Worm (Caenorhabditis elegans) whole organism, L1 larva: ENCODE data around the gene kel-3.

Source experiments
- C16A3.4 ChIP-seq: fragments of 150-350 bp; optimal IDR thresholded peaks from 2 replicates; lab custom pipeline; 2014; ENCODE audit warnings: missing biosample characterization, missing genetic modification characterization
- F16B12.6 ChIP-seq: fragments of 150-350 bp; optimal IDR thresholded peaks from 2 replicates; lab custom pipeline; 2014; ENCODE audit warnings: missing biosample characterization, missing genetic modification characterization
- Y116A8C.19 ChIP-seq: sonication (generic microtip); optimal IDR thresholded peaks from 2 replicates; lab custom pipeline; 2016; ENCODE audit warnings: missing compliant biosample characterization, missing genetic modification characterization, borderline replicate concordance
- aha-1 ChIP-seq: fragments of 150-350 bp; optimal IDR thresholded peaks from 2 replicates; lab custom pipeline; 2014; ENCODE audit warnings: missing biosample characterization, missing genetic modification characterization
- alr-1 ChIP-seq: fragments of 200-800 bp; sonication (Bioruptor generic); optimal IDR thresholded peaks from 2 replicates; lab custom pipeline; 2018; ENCODE audit warnings: borderline replicate concordance, mild to moderate bottlenecking, missing genetic modification characterization, missing compliant biosample characterization
- aly-2 ChIP-seq: fragments of 150-350 bp; optimal IDR thresholded peaks from 2 replicates; lab custom pipeline; 2014; ENCODE audit warnings: missing biosample characterization, missing genetic modification characterization
- ama-1 ChIP-seq: fragments of 150-350 bp; optimal IDR thresholded peaks from 2 replicates; lab custom pipeline; 2014
- ceh-88 ChIP-seq: fragments of 200-800 bp; sonication (Bioruptor generic); IDR thresholded peaks from 2 replicates; pipeline ENCODE4 v1.3.6; 2022; ENCODE audit warnings: missing genetic modification characterization, missing compliant biosample characterization
- dpl-1 ChIP-seq, 3 experiments: fragments of 150-350 bp in 2 of 3; sonication (generic microtip) in 1 of 3; optimal IDR thresholded peaks; 2 replicates each; lab custom pipeline; 2014 to 2017; ENCODE audit warnings: missing biosample characterization in 3 of 3, missing genetic modification characterization in 3 of 3, missing genetic modification reagents in 3 of 3
- efl-1 ChIP-seq, 4 experiments: fragments of 150-350 bp; optimal IDR thresholded peaks in 3 of 4; peaks in 1 of 4; 1 replicate in 1 of 4; 2 replicates in 3 of 4; lab custom pipeline; 2014; ENCODE audit warnings: missing biosample characterization in 2 of 4, missing genetic modification characterization in 2 of 4, missing genetic modification reagents in 2 of 4
- efl-3 ChIP-seq: fragments of 200-800 bp; sonication (Bioruptor generic); optimal IDR thresholded peaks from 2 replicates; lab custom pipeline; 2018; ENCODE audit warnings: mild to moderate bottlenecking, missing genetic modification characterization, missing compliant biosample characterization
- elt-2 ChIP-seq: sonication (generic microtip); optimal IDR thresholded peaks from 2 replicates; lab custom pipeline; 2016; ENCODE audit warnings: missing genetic modification characterization, mild to moderate bottlenecking, inconsistent platforms, missing compliant biosample characterization, missing genetic modification reagents
- fkh-4 ChIP-seq: sonication (generic microtip); optimal IDR thresholded peaks from 2 replicates; lab custom pipeline; 2016; ENCODE audit warnings: missing compliant biosample characterization, missing genetic modification characterization, borderline replicate concordance
- fkh-8 ChIP-seq: sonication (generic microtip); optimal IDR thresholded peaks from 2 replicates; lab custom pipeline; 2016; ENCODE audit warnings: mild to moderate bottlenecking, missing genetic modification characterization, missing compliant biosample characterization
- hlh-17 ChIP-seq: fragments of 200-800 bp; sonication (Bioruptor generic); optimal IDR thresholded peaks from 2 replicates; lab custom pipeline; 2018; ENCODE audit warnings: missing genetic modification characterization, mild to moderate bottlenecking, missing compliant biosample characterization, moderate library complexity, borderline replicate concordance
- irx-1 ChIP-seq: sonication (generic microtip); optimal IDR thresholded peaks from 2 replicates; lab custom pipeline; 2016; ENCODE audit warnings: missing genetic modification characterization, missing compliant biosample characterization
- lin-13 ChIP-seq: fragments of 150-350 bp; optimal IDR thresholded peaks from 2 replicates; lab custom pipeline; 2014; ENCODE audit warnings: missing biosample characterization, missing genetic modification reagents, missing genetic modification characterization
- lir-3 ChIP-seq: sonication (generic microtip); optimal IDR thresholded peaks from 2 replicates; lab custom pipeline; 2016; ENCODE audit warnings: mild to moderate bottlenecking, missing genetic modification characterization, moderate library complexity, missing compliant biosample characterization; ENCODE audit not compliant: poor library complexity
- lsy-2 ChIP-seq, 2 experiments: fragments of 150-350 bp; optimal IDR thresholded peaks; 2 replicates each; lab custom pipeline; 2014; ENCODE audit warnings: missing biosample characterization in 2 of 2, missing genetic modification characterization in 2 of 2
- mab-9 ChIP-seq: fragments of 200-800 bp; sonication (Bioruptor generic); IDR thresholded peaks from 2 replicates; pipeline ENCODE4 v1.3.6; 2022; ENCODE audit warnings: missing genetic modification reagents, missing genetic modification characterization, missing compliant biosample characterization
- mdl-1 ChIP-seq, 2 experiments: fragments of 150-350 bp; optimal IDR thresholded peaks; 2 replicates each; lab custom pipeline; 2014 to 2017; ENCODE audit warnings: missing biosample characterization in 2 of 2, missing genetic modification characterization in 2 of 2, inconsistent platforms in 1 of 2
- mef-2 ChIP-seq: fragments of 150-350 bp; optimal IDR thresholded peaks from 2 replicates; lab custom pipeline; 2014; ENCODE audit warnings: missing biosample characterization, missing genetic modification characterization
- mep-1 ChIP-seq: fragments of 150-350 bp; optimal IDR thresholded peaks from 2 replicates; lab custom pipeline; 2014; ENCODE audit warnings: missing biosample characterization, missing genetic modification characterization
- nhr-11 ChIP-seq: fragments of 150-350 bp; optimal IDR thresholded peaks from 2 replicates; lab custom pipeline; 2014; ENCODE audit warnings: missing biosample characterization, missing genetic modification characterization
- nhr-12 ChIP-seq: sonication (generic microtip); optimal IDR thresholded peaks from 2 replicates; lab custom pipeline; 2017; ENCODE audit warnings: missing biosample characterization, missing genetic modification characterization
- nhr-20 ChIP-seq: sonication (generic microtip); optimal IDR thresholded peaks from 2 replicates; lab custom pipeline; 2016; ENCODE audit warnings: mild to moderate bottlenecking, missing genetic modification characterization, missing compliant biosample characterization
- nhr-237 ChIP-seq: fragments of 150-350 bp; optimal IDR thresholded peaks from 2 replicates; lab custom pipeline; 2014; ENCODE audit warnings: missing biosample characterization, missing genetic modification characterization
- nhr-28 ChIP-seq: fragments of 150-350 bp; optimal IDR thresholded peaks from 2 replicates; lab custom pipeline; 2014; ENCODE audit warnings: missing biosample characterization, missing genetic modification characterization
- nhr-47 ChIP-seq: sonication (generic microtip); optimal IDR thresholded peaks from 2 replicates; lab custom pipeline; 2016; ENCODE audit warnings: mild to moderate bottlenecking, missing genetic modification characterization, moderate library complexity, missing compliant biosample characterization
- nhr-76 ChIP-seq: sonication (generic microtip); optimal IDR thresholded peaks from 2 replicates; lab custom pipeline; 2017; ENCODE audit warnings: missing biosample characterization, missing genetic modification characterization
- nhr-84 ChIP-seq: sonication (generic microtip); optimal IDR thresholded peaks from 2 replicates; lab custom pipeline; 2017; ENCODE audit warnings: missing biosample characterization, missing genetic modification characterization
- nhr-85 ChIP-seq: sonication (generic microtip); peaks from one replicate; lab custom pipeline; 2016; ENCODE audit warnings: missing genetic modification characterization, inconsistent platforms, missing compliant biosample characterization
- nhr-90 ChIP-seq: sonication (generic microtip); optimal IDR thresholded peaks from 2 replicates; lab custom pipeline; 2016; ENCODE audit warnings: mild to moderate bottlenecking, missing genetic modification characterization, missing compliant biosample characterization; ENCODE audit not compliant: poor library complexity
- pqm-1 ChIP-seq: sonication (generic microtip); optimal IDR thresholded peaks from 3 replicates; lab custom pipeline; 2017; ENCODE audit warnings: missing biosample characterization, missing genetic modification characterization
- skn-1 ChIP-seq: fragments of 150-350 bp; optimal IDR thresholded peaks from 2 replicates; lab custom pipeline; 2014; ENCODE audit warnings: missing biosample characterization, missing genetic modification characterization
- snpc-4 ChIP-seq: fragments of 150-350 bp; optimal IDR thresholded peaks from 2 replicates; lab custom pipeline; 2014; ENCODE audit warnings: missing biosample characterization, missing genetic modification characterization
- sptf-1 ChIP-seq: fragments of 150-350 bp; optimal IDR thresholded peaks from 2 replicates; lab custom pipeline; 2014; ENCODE audit warnings: missing biosample characterization, missing genetic modification characterization
- swsn-7 ChIP-seq: sonication (generic microtip); optimal IDR thresholded peaks from 2 replicates; lab custom pipeline; 2016; ENCODE audit warnings: missing genetic modification characterization, missing compliant biosample characterization
- tbx-2 ChIP-seq: sonication (generic microtip); optimal IDR thresholded peaks from 2 replicates; lab custom pipeline; 2016; ENCODE audit warnings: missing genetic modification characterization, missing compliant biosample characterization
- tlp-1 ChIP-seq: fragments of 150-350 bp; optimal IDR thresholded peaks from 2 replicates; lab custom pipeline; 2014; ENCODE audit warnings: missing biosample characterization, missing genetic modification characterization
- unc-130 ChIP-seq: fragments of 150-350 bp; optimal IDR thresholded peaks from 2 replicates; lab custom pipeline; 2017; ENCODE audit warnings: missing biosample characterization, missing genetic modification characterization, inconsistent platforms
- unc-30 ChIP-seq: sonication (generic microtip); optimal IDR thresholded peaks from 2 replicates; lab custom pipeline; 2017; ENCODE audit warnings: missing biosample characterization, missing genetic modification characterization
- unc-62 ChIP-seq: fragments of 150-350 bp; optimal IDR thresholded peaks from 2 replicates; lab custom pipeline; 2014; ENCODE audit warnings: missing biosample characterization, missing genetic modification reagents, missing genetic modification characterization
- unc-98 ChIP-seq: fragments of 200-800 bp; sonication (Bioruptor generic); IDR thresholded peaks from 2 replicates; pipeline ENCODE4 v1.3.6; 2022; ENCODE audit warnings: missing genetic modification characterization, missing compliant biosample characterization
- vab-15 ChIP-seq: sonication (generic microtip); optimal IDR thresholded peaks from 2 replicates; lab custom pipeline; 2017; ENCODE audit warnings: missing genotype, mild to moderate bottlenecking, missing genetic modification characterization, missing compliant biosample characterization
- zag-1 ChIP-seq: fragments of 150-350 bp; optimal IDR thresholded peaks from 2 replicates; lab custom pipeline; 2014; ENCODE audit warnings: missing biosample characterization, missing genetic modification characterization
- zip-4 ChIP-seq: fragments of 200-800 bp; sonication (Bioruptor generic); optimal IDR thresholded peaks from 2 replicates; lab custom pipeline; 2018; ENCODE audit warnings: mild to moderate bottlenecking, missing genetic modification characterization, moderate library complexity, missing compliant biosample characterization
- ztf-4 ChIP-seq: fragments of 150-350 bp; optimal IDR thresholded peaks from 2 replicates; lab custom pipeline; 2014; ENCODE audit warnings: missing biosample characterization, missing genetic modification characterization

Gene kel-3

ce11 chrIII:13462965-13463783, 1.4 kb upstream of the kel-3 start, which contains the start of gene ant-1.1 (continued):
- TF ChIP-seq fkh-4 (tag; lab: Kevin White, UChicago) (no peak), ceh-88 (peak; percentile 92), Y116A8C.19 (no peak), unc-130 (tag; lab: Kevin White, UChicago) (peak; percentile 90), lsy-2 (tag; optimal IDR thresholded peaks at IDR 0.05; lab: Kevin White, UChicago) (peak; percentile 99), aly-2 (tag; lab: Kevin White, UChicago) (peak; percentile 37), swsn-7 (peak; percentile 95), efl-1 (optimal IDR thresholded peaks at IDR 0.05; lab: Kevin White, UChicago) (peak; percentile 90 to 99), efl-1 (GFP tag; optimal IDR thresholded peaks at IDR 0.05 in 1 of 2; lab: Kevin White, UChicago) (peak; percentile 98 to 100), alr-1 (tag; lab: Kevin White, UChicago) (no peak), F16B12.6 (peak; percentile 72), nhr-11 (peak; percentile 61), nhr-84 (tag; lab: Kevin White, UChicago) (no peak), nhr-90 (tag; lab: Kevin White, UChicago) (peak; percentile 96), pqm-1 (tag; lab: Kevin White, UChicago) (no peak), C16A3.4 (tag; lab: Kevin White, UChicago) (peak; percentile 94), fkh-8 (tag; lab: Kevin White, UChicago) (peak; percentile 98), nhr-237 (tag; lab: Kevin White, UChicago) (peak; percentile 49), unc-30 (no peak), nhr-20 (tag; lab: Kevin White, UChicago) (peak; percentile 95), vab-15 (tag; lab: Kevin White, UChicago) (peak; percentile 96), sptf-1 (tag; lab: Kevin White, UChicago) (no peak), mab-9 (GFP tag; lab: Robert Waterston, UW) (peak; percentile 93), nhr-47 (tag; lab: Kevin White, UChicago) (peak; percentile 98), ama-1 (lab: Kevin White, UChicago) (peak; percentile 83), irx-1 (peak; percentile 77), aha-1 (tag; lab: Kevin White, UChicago) (peak; percentile 46), mef-2 (tag; lab: Kevin White, UChicago) (peak; percentile 71), lin-13 (GFP tag; lab: Kevin White, UChicago) (peak; percentile 96), unc-62 (no peak), nhr-76 (tag; lab: Kevin White, UChicago) (no peak), nhr-28 (tag; lab: Kevin White, UChicago) (no peak), tlp-1 (no peak), nhr-85 (peak; percentile 96), zip-4 (GFP tag; lab: Kevin White, UChicago) (peak; percentile 87), unc-98 (GFP tag; lab: Robert Waterston, UW) (peak; percentile 67; the same call in 1 of the 2 replicates), zag-1 (no peak), snpc-4 (tag; lab: Kevin White, UChicago) (peak; percentile 57), mep-1 (tag; lab: Kevin White, UChicago) (peak; percentile 92), nhr-12 (tag; lab: Kevin White, UChicago) (no peak), mdl-1 (tag; optimal IDR thresholded peaks at IDR 0.05; lab: Kevin White, UChicago) (peak in 1 of 2 experiments; percentile 73), skn-1 (tag; lab: Kevin White, UChicago) (peak; percentile 94), elt-2 (peak; percentile 59), hlh-17 (GFP tag; lab: Kevin White, UChicago) (no peak), tbx-2 (tag; lab: Kevin White, UChicago) (peak; percentile 96), efl-3 (GFP tag; lab: Kevin White, UChicago) (peak; percentile 16), ztf-4 (tag; lab: Kevin White, UChicago) (peak; percentile 85), lir-3 (tag; lab: Kevin White, UChicago) (peak; percentile 78), dpl-1 (GFP tag; optimal IDR thresholded peaks at IDR 0.05; lab: Kevin White, UChicago) (peak; percentile 97 to 98 (median 97))
